Worm (Caenorhabditis elegans): Measurements from ENCODE around the gene nhr-234.

DNA sequence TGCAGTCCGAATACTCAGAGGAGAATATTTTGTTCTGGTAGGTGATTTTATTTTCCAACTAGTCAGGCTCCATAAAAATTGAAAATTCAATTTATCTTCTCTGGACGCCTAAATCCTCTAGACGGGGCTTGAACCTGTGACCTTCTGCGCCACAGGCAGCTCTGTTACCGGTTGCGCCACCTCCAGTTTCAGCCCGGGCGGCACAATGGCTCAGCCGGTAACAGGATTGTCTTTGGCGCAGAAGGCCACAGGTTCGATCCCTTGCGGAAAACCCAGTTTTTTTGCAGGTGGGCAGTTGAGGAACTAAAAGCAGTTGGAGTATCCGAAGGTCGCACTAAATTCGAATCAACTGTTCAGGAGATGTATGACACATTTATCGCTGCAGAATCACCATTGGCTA, 33.4 kb downstream of the nhr-234 start:
- TF ChIP-seq pros-1 (tag; optimal IDR thresholded peaks at IDR 0.05) (no peak), syd-9 (tag; optimal IDR thresholded peaks at IDR 0.05) (no peak), ceh-48 (tag; optimal IDR thresholded peaks at IDR 0.05) (no peak), ceh-9 (tag; optimal IDR thresholded peaks at IDR 0.05) (no peak), ceh-14 (tag; optimal IDR thresholded peaks at IDR 0.05) (no peak), madf-2 (tag; optimal IDR thresholded peaks at IDR 0.05) (no peak), C08G9.2 (tag; optimal IDR thresholded peaks at IDR 0.05) (no peak), ets-4 (tag; optimal IDR thresholded peaks at IDR 0.05) (no peak), sox-4 (tag; optimal IDR thresholded peaks at IDR 0.05) (no peak), nhr-11 (tag; optimal IDR thresholded peaks at IDR 0.05) (no peak), elt-2 (tag; optimal IDR thresholded peaks at IDR 0.05) (no peak), ama-1 (optimal IDR thresholded peaks at IDR 0.05) (no peak), fax-1 (tag; optimal IDR thresholded peaks at IDR 0.05) (no peak), elt-4 (tag; optimal IDR thresholded peaks at IDR 0.05) (no peak)

Measured in whole organism, late embryonic.